Fruit fly (Drosophila melanogaster) whole organism, pupa: Measurements from ENCODE around the gene Ag5r.

Experiments used
- CG10348 ChIP-seq: fragments of 200-800 bp; sonication (Bioruptor generic); IDR thresholded peaks from 2 replicates; pipeline ENCODE4 v1.3.6; 2022; ENCODE audit warnings: missing biosample characterization, missing genetic modification characterization
- CG12605 ChIP-seq: fragments of 200-800 bp; sonication (Bioruptor generic); IDR thresholded peaks from 2 replicates; pipeline ENCODE4 v1.3.6; 2022; ENCODE audit warnings: missing biosample characterization, missing genetic modification characterization
- CG13204 ChIP-seq: fragments of 200-800 bp; sonication (Bioruptor generic); optimal IDR thresholded peaks from 2 replicates; lab custom pipeline; 2018; ENCODE audit warnings: missing biosample characterization, mild to moderate bottlenecking, missing genetic modification characterization, moderate library complexity
- CG14655 ChIP-seq: fragments of 200-800 bp; sonication (Bioruptor generic); optimal IDR thresholded peaks from 3 replicates; lab custom pipeline; 2017; ENCODE audit warnings: mild to moderate bottlenecking, missing biosample characterization, missing genetic modification reagents, missing genetic modification characterization
- CG15710 ChIP-seq: fragments of 200-800 bp; sonication (Bioruptor generic); optimal IDR thresholded peaks from 2 replicates; lab custom pipeline; 2018; ENCODE audit warnings: missing biosample characterization, mild to moderate bottlenecking, missing genetic modification characterization, moderate library complexity
- CG17806 ChIP-seq: fragments of 200-800 bp; sonication (Bioruptor generic); optimal IDR thresholded peaks from 2 replicates; lab custom pipeline; 2018; ENCODE audit warnings: missing biosample characterization, mild to moderate bottlenecking, missing genetic modification characterization, moderate library complexity
- CG32121 ChIP-seq: fragments of 200-800 bp; sonication (Bioruptor generic); IDR thresholded peaks from 2 replicates; pipeline ENCODE4 v1.3.6; 2022; ENCODE audit warnings: missing biosample characterization, missing genetic modification characterization
- CG34367 ChIP-seq: fragments of 200-800 bp; sonication (Bioruptor generic); optimal IDR thresholded peaks from 2 replicates; lab custom pipeline; 2018; ENCODE audit warnings: missing biosample characterization, mild to moderate bottlenecking, missing genetic modification characterization
- CG4496 ChIP-seq: fragments of 200-800 bp; sonication (Bioruptor generic); IDR thresholded peaks from 3 replicates; pipeline ENCODE4 v1.3.6; 2022; ENCODE audit warnings: missing biosample characterization, missing genetic modification characterization
- CG8159 ChIP-seq: fragments of 200-800 bp; sonication (Bioruptor generic); optimal IDR thresholded peaks from 3 replicates; lab custom pipeline; 2018; ENCODE audit warnings: missing biosample characterization, mild to moderate bottlenecking, missing genetic modification characterization, moderate library complexity
- CG8301 ChIP-seq: fragments of 200-800 bp; sonication (Bioruptor generic); optimal IDR thresholded peaks from 2 replicates; lab custom pipeline; 2018; ENCODE audit warnings: missing biosample characterization, mild to moderate bottlenecking, missing genetic modification characterization
- CG9948 ChIP-seq: fragments of 200-800 bp; sonication (Bioruptor generic); optimal IDR thresholded peaks from 2 replicates; lab custom pipeline; 2018; ENCODE audit warnings: missing biosample characterization, mild to moderate bottlenecking, missing genetic modification characterization, moderate library complexity
- D1 ChIP-seq: fragments of 200-800 bp; sonication (Bioruptor generic); optimal IDR thresholded peaks from 2 replicates; lab custom pipeline; 2018; ENCODE audit warnings: missing biosample characterization, mild to moderate bottlenecking, missing genetic modification characterization, moderate library complexity
- EcR ChIP-seq: fragments of 200-800 bp; sonication (Bioruptor generic); optimal IDR thresholded peaks from 3 replicates; lab custom pipeline; 2019; ENCODE audit warnings: missing biosample characterization, missing genetic modification characterization, mild to moderate bottlenecking, moderate library complexity, missing genetic modification reagents
- Ets98B ChIP-seq: fragments of 200-800 bp; sonication (Bioruptor generic); IDR thresholded peaks from 2 replicates; pipeline ENCODE4 v1.3.6; 2022; ENCODE audit warnings: missing biosample characterization, missing genetic modification characterization
- Pif1A ChIP-seq: fragments of 200-800 bp; sonication (Bioruptor generic); optimal IDR thresholded peaks from 3 replicates; lab custom pipeline; 2016; ENCODE audit warnings: missing biosample characterization, missing genetic modification characterization
- Pif1B ChIP-seq: fragments of 200-800 bp; sonication (Bioruptor generic); optimal IDR thresholded peaks from 3 replicates; lab custom pipeline; 2016; ENCODE audit warnings: missing biosample characterization, missing genetic modification characterization
- Snoo ChIP-seq: fragments of 200-800 bp; sonication (Bioruptor generic); optimal IDR thresholded peaks from 3 replicates; lab custom pipeline; 2017; ENCODE audit warnings: missing biosample characterization, mild to moderate bottlenecking, missing genetic modification characterization, inconsistent platforms
- fd96Ca ChIP-seq: fragments of 200-800 bp; sonication (Bioruptor generic); IDR thresholded peaks from 3 replicates; pipeline ENCODE4 v1.3.6; 2022; ENCODE audit warnings: missing biosample characterization, missing genetic modification characterization
- gl ChIP-seq: fragments of 200-800 bp; sonication (Bioruptor generic); optimal IDR thresholded peaks from 2 replicates; lab custom pipeline; 2018; ENCODE audit warnings: missing biosample characterization, mild to moderate bottlenecking, missing genetic modification characterization
- rn ChIP-seq: fragments of 200-800 bp; sonication (Bioruptor generic); IDR thresholded peaks from 2 replicates; pipeline ENCODE4 v1.3.6; 2022; ENCODE audit warnings: missing biosample characterization, missing genetic modification characterization

Ag5r gene

DNA sequence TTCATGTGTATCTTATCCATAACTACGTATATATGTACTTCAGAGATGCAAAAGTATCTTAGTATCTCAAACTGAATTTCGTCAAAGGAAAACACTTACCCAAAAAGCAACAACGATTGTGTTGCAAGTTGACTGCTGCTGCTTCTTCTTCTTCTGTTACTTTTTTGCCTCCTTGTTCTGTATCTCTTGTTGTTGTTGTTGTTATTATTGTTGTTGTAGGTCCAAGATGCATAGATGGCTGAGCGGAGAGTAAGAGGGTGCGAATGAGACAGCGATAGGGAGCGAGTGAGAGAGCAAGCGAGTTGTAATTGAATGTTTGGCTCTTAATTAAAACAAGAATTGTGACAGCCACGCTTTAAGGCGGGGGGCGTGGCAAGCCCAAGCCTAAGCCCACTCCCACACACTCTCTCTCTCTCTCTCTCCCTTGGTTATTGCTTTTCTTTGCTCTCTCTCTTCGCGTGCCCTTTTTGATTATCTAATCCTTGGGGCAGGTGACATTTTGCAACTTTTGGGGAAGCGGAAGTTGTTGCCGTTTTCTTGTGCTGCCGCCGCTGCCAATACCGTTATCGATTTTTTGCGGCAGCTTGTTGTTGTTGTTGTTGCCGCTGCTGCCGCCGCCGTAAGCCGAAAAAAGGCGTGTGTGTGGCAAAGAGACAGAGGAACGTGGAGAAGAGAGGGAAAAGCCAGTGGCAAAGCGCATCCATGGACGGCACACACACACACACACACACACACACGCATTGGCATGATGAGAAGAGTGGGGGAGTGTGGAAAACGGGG lies 38.5 kb upstream of the Ag5r start:
- TF ChIP-seq CG14655 (GFP tag; lab: Kevin White, UChicago) (no peak), CG4496 (0 out of 3 replicates have a peak, but pooled peaks have one; percentile 7)
- TF ChIP-seq, all 21 proteins: peak for 1

DNA sequence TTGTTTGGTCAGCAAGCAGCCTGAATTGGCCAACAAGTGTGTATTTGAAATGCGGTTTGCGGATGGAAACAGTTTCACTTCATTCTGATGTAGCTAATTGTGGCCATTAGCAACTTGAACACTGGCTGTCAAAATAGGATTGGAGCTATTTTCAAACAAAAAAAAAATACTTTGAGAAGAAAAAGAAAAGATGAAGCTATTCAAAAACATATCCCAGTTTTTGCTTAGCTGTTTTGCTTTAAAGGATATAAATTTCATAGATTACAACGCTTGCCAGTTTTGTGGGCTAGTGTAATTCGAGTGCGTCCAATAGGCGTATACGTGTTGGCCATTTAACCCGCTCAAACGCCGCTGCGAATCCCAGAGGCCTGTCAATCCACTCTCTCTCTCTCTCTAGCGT lies 25.9 kb upstream of the Ag5r start:
- TF ChIP-seq CG14655 (GFP tag; lab: Kevin White, UChicago), result peak; percentile 61
- TF ChIP-seq rn (GFP tag; lab: Robert Waterston, UW), result no peak
- no peak for TF ChIP-seq CG10348 (GFP tag; lab: Robert Waterston, UW)
- TF ChIP-seq EcR (GFP tag; lab: Kevin White, UChicago), result no peak
- TF ChIP-seq gl, result no peak
- no peak for TF ChIP-seq Pif1A
- TF ChIP-seq CG34367 (tag; lab: Kevin White, UChicago), result no peak
- TF ChIP-seq CG4496, result peak; percentile 78; the same call in 2 of the 3 replicates
- peak; percentile 70 for TF ChIP-seq CG32121 (GFP tag; lab: Robert Waterston, UW)
- TF ChIP-seq CG13204, result no peak
- peak; percentile 53 for TF ChIP-seq CG8301 (tag; lab: Kevin White, UChicago)
- no peak for TF ChIP-seq D1 (tag; lab: Kevin White, UChicago)
- no peak for TF ChIP-seq CG8159 (tag; lab: Kevin White, UChicago)
- TF ChIP-seq fd96Ca, result peak; percentile 74
- TF ChIP-seq Ets98B (GFP tag; lab: Robert Waterston, UW), result peak; percentile 83
- TF ChIP-seq CG17806 (tag; lab: Kevin White, UChicago), result peak; percentile 9
- TF ChIP-seq CG12605 (GFP tag; lab: Robert Waterston, UW), result peak; percentile 33; the same call in 1 of the 2 replicates
- TF ChIP-seq CG15710, result no peak
- no peak for TF ChIP-seq CG9948 (tag; lab: Kevin White, UChicago)
- no peak for TF ChIP-seq Pif1B (GFP tag; lab: Kevin White, UChicago)

- peak; percentile 13 for TF ChIP-seq CG17806 (tag; lab: Kevin White, UChicago)
- peak; percentile 17 for TF ChIP-seq CG9948 (tag; lab: Kevin White, UChicago)
- 0 out of 3 replicates have a peak, but pooled peaks have one; percentile 18 for TF ChIP-seq CG4496
- peak; percentile 33 for TF ChIP-seq CG8159 (tag; lab: Kevin White, UChicago)
- no peak for TF ChIP-seq CG12605 (GFP tag; lab: Robert Waterston, UW)
- TF ChIP-seq EcR (GFP tag; lab: Kevin White, UChicago), result peak; percentile 34
- TF ChIP-seq CG14655 (GFP tag; lab: Kevin White, UChicago), result peak; percentile 25
- no peak for TF ChIP-seq Pif1A
- TF ChIP-seq CG15710, result peak; percentile 3
Measured at dm6 chrX:14810433-14810832, 24.1 kb upstream of the Ag5r start.

DNA sequence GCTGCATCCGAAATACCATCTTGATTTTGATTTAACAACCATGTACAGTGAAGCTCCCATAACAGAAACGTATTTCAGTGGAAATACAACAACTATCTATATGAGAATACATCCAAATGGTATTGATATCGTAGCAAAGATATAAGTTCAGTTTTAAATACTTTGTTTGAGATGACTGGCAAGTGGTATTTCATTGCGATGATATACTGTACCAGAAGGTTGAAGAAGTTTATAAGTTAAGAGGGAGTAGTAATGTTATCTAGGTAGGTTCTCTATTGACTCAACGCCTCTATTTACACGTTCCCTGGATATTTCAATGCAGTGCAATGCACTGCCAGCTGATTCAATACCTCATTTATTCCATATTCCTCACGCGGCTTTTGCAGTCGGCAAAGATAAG lies 19.3 kb upstream of the Ag5r start:
- TF ChIP-seq CG15710, result no peak
- peak; percentile 18 for TF ChIP-seq Pif1A
- peak; percentile 19; the same call in 1 of the 2 replicates for TF ChIP-seq Ets98B (GFP tag; lab: Robert Waterston, UW)
- TF ChIP-seq CG4496, result peak; percentile 62
- no peak for TF ChIP-seq CG32121 (GFP tag; lab: Robert Waterston, UW)
- TF ChIP-seq Pif1B (GFP tag; lab: Kevin White, UChicago), result peak; percentile 9
- peak; percentile 15 for TF ChIP-seq CG8301 (tag; lab: Kevin White, UChicago)

DNA sequence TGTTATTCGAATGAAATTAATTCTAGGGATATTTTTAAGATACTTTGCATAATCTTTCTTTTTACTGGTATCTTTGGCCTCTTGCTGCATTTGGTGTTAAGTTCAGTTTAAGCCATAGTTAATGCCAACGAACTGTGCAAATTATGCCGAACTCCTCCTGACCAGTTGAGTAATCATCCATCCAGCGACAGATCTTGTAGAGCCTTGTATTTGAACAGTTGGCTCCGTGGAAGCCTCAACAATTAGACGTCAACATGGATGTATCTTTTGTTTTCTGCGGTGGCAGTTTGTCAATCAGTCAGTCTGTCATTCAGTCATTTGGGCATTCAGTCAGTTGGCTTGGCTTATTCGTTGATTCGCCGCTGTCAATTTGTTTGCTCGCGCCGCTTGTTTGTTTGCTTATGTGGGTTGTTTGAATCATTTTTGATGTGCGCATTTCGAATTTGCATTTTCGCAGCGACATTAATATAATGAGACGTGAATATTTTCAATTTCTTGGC lies 16.3 kb upstream of the Ag5r start:
- TF ChIP-seq gl, result no peak
- TF ChIP-seq rn (GFP tag; lab: Robert Waterston, UW), result no peak
- TF ChIP-seq CG13204, result no peak
- TF ChIP-seq, all 21 proteins: peak for 0

dm6 chrX:14784002-14784568 lies 2.3 kb downstream of the Ag5r start, which contains the start of gene Ag5r2:
Ag5r2 (minus strand) TSS chrX:14784052.
- TF ChIP-seq gl, result no peak
- no peak for TF ChIP-seq Snoo
- no peak for TF ChIP-seq EcR (GFP tag; lab: Kevin White, UChicago)
- TF ChIP-seq CG34367 (tag; lab: Kevin White, UChicago), result no peak
- TF ChIP-seq CG13204, result no peak
- TF ChIP-seq CG9948 (tag; lab: Kevin White, UChicago), result no peak
- TF ChIP-seq CG32121 (GFP tag; lab: Robert Waterston, UW), result no peak
- TF ChIP-seq Ets98B (GFP tag; lab: Robert Waterston, UW), result no peak
- TF ChIP-seq CG10348 (GFP tag; lab: Robert Waterston, UW), result no peak
- no peak for TF ChIP-seq CG14655 (GFP tag; lab: Kevin White, UChicago)
- no peak for TF ChIP-seq fd96Ca
- TF ChIP-seq, all 21 proteins: peak for 0
